Fruit fly (Drosophila melanogaster) whole organism, embryonic: ENCODE results near the gene CG13989.

Experiments
- Atf-2 ChIP-seq: fragments of 200-800 bp; sonication (Bioruptor generic); optimal IDR thresholded peaks from 2 replicates; lab custom pipeline; 2016; ENCODE audit warnings: missing biosample characterization, missing genetic modification characterization
- Awh ChIP-seq: fragments of 200-800 bp; sonication (Bioruptor generic); IDR thresholded peaks from 2 replicates; pipeline ENCODE4, ENCODE4 v1.3.6; 2022; ENCODE audit warnings: missing biosample characterization, missing genetic modification characterization
- CG1024 ChIP-seq: fragments of 200-800 bp; sonication (Bioruptor generic); IDR thresholded peaks from 2 replicates; pipeline ENCODE4 v1.3.6; 2022; ENCODE audit warnings: missing biosample characterization, missing genetic modification characterization
- CG10321 ChIP-seq: fragments of 200-800 bp; sonication (Bioruptor generic); IDR thresholded peaks from 2 replicates; pipeline ENCODE4 v1.3.6; 2022; ENCODE audit warnings: missing biosample characterization, missing genetic modification characterization
- CG11398 ChIP-seq: fragments of 200-800 bp; sonication (Bioruptor generic); optimal IDR thresholded peaks from 2 replicates; lab custom pipeline; 2016; ENCODE audit warnings: missing biosample characterization, missing genetic modification characterization
- CG13624 ChIP-seq: fragments of 200-800 bp; sonication (Bioruptor generic); optimal IDR thresholded peaks from 2 replicates; lab custom pipeline; 2016; ENCODE audit warnings: missing biosample characterization, missing genetic modification characterization
- CG14050 ChIP-seq: fragments of 200-800 bp; sonication (Bioruptor generic); IDR thresholded peaks from 3 replicates; pipeline ENCODE4 v1.3.6; 2022; ENCODE audit warnings: missing biosample characterization, missing genetic modification characterization
- CG15269 ChIP-seq: fragments of 200-800 bp; sonication (Bioruptor generic); optimal IDR thresholded peaks from 2 replicates; lab custom pipeline; 2018; ENCODE audit warnings: missing biosample characterization, mild to moderate bottlenecking, missing genetic modification characterization, moderate library complexity
- CG16815 ChIP-seq: fragments of 200-800 bp; sonication (Bioruptor generic); optimal IDR thresholded peaks from 3 replicates; lab custom pipeline; 2017; ENCODE audit warnings: missing biosample characterization, mild to moderate bottlenecking, missing genetic modification characterization
- CG17328 ChIP-seq: fragments of 200-800 bp; sonication (Bioruptor generic); IDR thresholded peaks from 2 replicates; pipeline ENCODE4 v1.3.6; 2022; ENCODE audit warnings: missing biosample characterization, missing genetic modification characterization
- CG18262 ChIP-seq: fragments of 200-800 bp; optimal IDR thresholded peaks from 3 replicates; lab custom pipeline; 2019; ENCODE audit warnings: missing biosample characterization, mild to moderate bottlenecking, missing genetic modification characterization, moderate library complexity
- CG33557 ChIP-seq: fragments of 200-800 bp; sonication (Bioruptor generic); optimal IDR thresholded peaks from 2 replicates; lab custom pipeline; 2019; ENCODE audit warnings: missing biosample characterization, mild to moderate bottlenecking, missing genetic modification characterization, moderate library complexity
- CG3847 ChIP-seq: fragments of 200-800 bp; sonication (Bioruptor generic); IDR thresholded peaks from 2 replicates; pipeline ENCODE4 v1.3.6; 2022; ENCODE audit warnings: missing biosample characterization, missing genetic modification characterization
- CG4854 ChIP-seq: fragments of 200-800 bp; sonication (Bioruptor generic); optimal IDR thresholded peaks from 2 replicates; lab custom pipeline; 2016; ENCODE audit warnings: missing biosample characterization, missing genetic modification characterization, inconsistent platforms
- CG6175 ChIP-seq: fragments of 200-800 bp; sonication (Bioruptor generic); IDR thresholded peaks from 3 replicates; pipeline ENCODE4 v1.3.6; 2022; ENCODE audit warnings: missing biosample characterization, missing genetic modification characterization
- CG8359 ChIP-seq: fragments of 200-800 bp; sonication (Bioruptor generic); optimal IDR thresholded peaks from 2 replicates; lab custom pipeline; 2017; ENCODE audit warnings: missing biosample characterization, mild to moderate bottlenecking, missing genetic modification characterization, borderline replicate concordance
- CG9215 ChIP-seq: fragments of 200-800 bp; sonication (Bioruptor generic); IDR thresholded peaks from 2 replicates; pipeline ENCODE4 v1.3.6; 2022; ENCODE audit warnings: missing biosample characterization, missing genetic modification characterization
- CG9437 ChIP-seq: fragments of 200-800 bp; sonication (Bioruptor generic); optimal IDR thresholded peaks from 2 replicates; lab custom pipeline; 2018; ENCODE audit warnings: missing biosample characterization, mild to moderate bottlenecking, missing genetic modification characterization
- Dbx ChIP-seq: fragments of 200-800 bp; sonication (Bioruptor generic); IDR thresholded peaks from 3 replicates; pipeline ENCODE4 v1.3.6; 2022; ENCODE audit warnings: missing biosample characterization, missing genetic modification characterization
- Dp ChIP-seq: fragments of 200-800 bp; sonication (Bioruptor generic); optimal IDR thresholded peaks from 2 replicates; lab custom pipeline; 2018; ENCODE audit warnings: missing biosample characterization, mild to moderate bottlenecking, missing genetic modification characterization, moderate library complexity
- ERR ChIP-seq: fragments of 200-800 bp; sonication (Bioruptor generic); optimal IDR thresholded peaks from 2 replicates; lab custom pipeline; 2016; ENCODE audit warnings: missing biosample characterization, missing genetic modification characterization
- H2.0 ChIP-seq: fragments of 200-800 bp; sonication (Bioruptor generic); IDR thresholded peaks from 2 replicates; pipeline ENCODE4 v1.3.6; 2022; ENCODE audit warnings: missing biosample characterization, missing genetic modification characterization
- HmgD ChIP-seq: fragments of 200-800 bp; sonication (Bioruptor generic); optimal IDR thresholded peaks from 3 replicates; lab custom pipeline; 2016; ENCODE audit warnings: missing biosample characterization, missing genetic modification characterization
- Mad ChIP-seq: fragments of 200-800 bp; sonication (Bioruptor generic); optimal IDR thresholded peaks from 2 replicates; lab custom pipeline; 2016; ENCODE audit warnings: missing biosample characterization, missing genetic modification characterization
- Max ChIP-seq: fragments of 200-800 bp; sonication (Bioruptor generic); optimal IDR thresholded peaks from 2 replicates; lab custom pipeline; 2016; ENCODE audit warnings: missing biosample characterization, mild to moderate bottlenecking, missing genetic modification characterization
- Myb ChIP-seq: fragments of 200-800 bp; sonication (Bioruptor generic); optimal IDR thresholded peaks from 2 replicates; lab custom pipeline; 2016; ENCODE audit warnings: missing biosample characterization, missing genetic modification characterization
- Spps ChIP-seq: fragments of 200-800 bp; sonication (Bioruptor generic); optimal IDR thresholded peaks from 2 replicates; lab custom pipeline; 2018; ENCODE audit warnings: missing biosample characterization, mild to moderate bottlenecking, missing genetic modification characterization
- Tbp ChIP-seq: fragments of >200 bp; optimal IDR thresholded peaks from 2 replicates; lab custom pipeline; 2018; ENCODE audit warnings: missing biosample characterization, missing genetic modification characterization
- Trl ChIP-seq, 3 experiments: fragments of >200 bp in 2 of 3; fragments of 200-800 bp in 1 of 3; sonication (Bioruptor generic) in 1 of 3; optimal IDR thresholded peaks; 2 replicates in 1 of 3; 3 replicates in 2 of 3; lab custom pipeline; 2016 to 2017; ENCODE audit warnings: missing biosample characterization in 1 of 3, missing genetic modification characterization in 1 of 3
- Xbp1 ChIP-seq: fragments of 200-800 bp; sonication (Bioruptor generic); optimal IDR thresholded peaks from 3 replicates; lab custom pipeline; 2016; ENCODE audit warnings: missing biosample characterization, mild to moderate bottlenecking, missing genetic modification characterization
- Xrp1 ChIP-seq: fragments of 200-800 bp; sonication (Bioruptor generic); IDR thresholded peaks from 2 replicates; pipeline ENCODE4 v1.3.6; 2022; ENCODE audit warnings: missing biosample characterization, missing genetic modification characterization
- abd-A ChIP-seq: fragments of 200-800 bp; sonication (Bioruptor generic); optimal IDR thresholded peaks from 3 replicates; lab custom pipeline; 2019; ENCODE audit warnings: missing biosample characterization, mild to moderate bottlenecking, missing genetic modification characterization, moderate library complexity
- ac ChIP-seq: fragments of 200-800 bp; sonication (Bioruptor generic); optimal IDR thresholded peaks from 3 replicates; lab custom pipeline; 2017; ENCODE audit warnings: missing biosample characterization, mild to moderate bottlenecking, missing genetic modification characterization
- al ChIP-seq: fragments of 200-800 bp; sonication (Bioruptor generic); IDR thresholded peaks from 2 replicates; pipeline ENCODE4 v1.3.6; 2022; ENCODE audit warnings: missing biosample characterization, missing genetic modification characterization
- aop ChIP-seq: fragments of 200-800 bp; sonication (Bioruptor generic); IDR thresholded peaks from 2 replicates; pipeline ENCODE4 v1.3.6; 2022; ENCODE audit warnings: missing biosample characterization, missing genetic modification characterization
- crol ChIP-seq: fragments of 200-800 bp; sonication (Bioruptor generic); IDR thresholded peaks from 2 replicates; pipeline ENCODE4 v1.3.6; 2022; ENCODE audit warnings: missing biosample characterization, missing genetic modification characterization
- dmrt11E ChIP-seq: fragments of 200-800 bp; sonication (Bioruptor generic); optimal IDR thresholded peaks from 3 replicates; lab custom pipeline; 2018; ENCODE audit warnings: missing biosample characterization, mild to moderate bottlenecking, missing genetic modification characterization, moderate library complexity
- gem ChIP-seq: fragments of 200-800 bp; sonication (Bioruptor generic); optimal IDR thresholded peaks from 2 replicates; lab custom pipeline; 2019; ENCODE audit warnings: missing biosample characterization, mild to moderate bottlenecking, missing genetic modification characterization, moderate library complexity
- grn ChIP-seq: fragments of 200-800 bp; sonication (Bioruptor generic); optimal IDR thresholded peaks from 3 replicates; lab custom pipeline; 2017; ENCODE audit warnings: missing biosample characterization, missing genetic modification characterization
- lbe ChIP-seq: fragments of 200-800 bp; sonication (Bioruptor generic); optimal IDR thresholded peaks from 2 replicates; lab custom pipeline; 2016; ENCODE audit warnings: missing biosample characterization, mild to moderate bottlenecking, missing genetic modification characterization
- mirr ChIP-seq: fragments of 200-800 bp; sonication (Bioruptor generic); optimal IDR thresholded peaks from 3 replicates; lab custom pipeline; 2018; ENCODE audit warnings: missing biosample characterization, mild to moderate bottlenecking, missing genetic modification characterization
- onecut ChIP-seq: fragments of 200-800 bp; sonication (Bioruptor generic); IDR thresholded peaks from 2 replicates; pipeline ENCODE4 v1.3.6; 2022; ENCODE audit warnings: missing biosample characterization, missing genetic modification characterization
- p53 ChIP-seq: fragments of 200-800 bp; sonication (Bioruptor generic); optimal IDR thresholded peaks from 2 replicates; lab custom pipeline; 2016; ENCODE audit warnings: missing biosample characterization, missing genetic modification characterization
- sim ChIP-seq: fragments of 200-800 bp; sonication (Bioruptor generic); IDR thresholded peaks from 2 replicates; pipeline ENCODE4 v1.3.6; 2022; ENCODE audit warnings: missing biosample characterization, missing genetic modification characterization
- stwl ChIP-seq: fragments of 200-800 bp; sonication (Bioruptor generic); optimal IDR thresholded peaks from 3 replicates; lab custom pipeline; 2018; ENCODE audit warnings: missing biosample characterization, mild to moderate bottlenecking, missing genetic modification characterization, moderate library complexity
- trem ChIP-seq: fragments of 200-800 bp; optimal IDR thresholded peaks from 3 replicates; lab custom pipeline; 2019; ENCODE audit warnings: missing biosample characterization, mild to moderate bottlenecking, missing genetic modification characterization, moderate library complexity
- tup ChIP-seq: fragments of 200-800 bp; sonication (Bioruptor generic); optimal IDR thresholded peaks from 2 replicates; lab custom pipeline; 2016; ENCODE audit warnings: missing biosample characterization, mild to moderate bottlenecking, missing genetic modification characterization, moderate library complexity
- vnd ChIP-seq: fragments of 200-800 bp; sonication (Bioruptor generic); IDR thresholded peaks from 3 replicates; pipeline ENCODE4 v1.3.6; 2022; ENCODE audit warnings: missing biosample characterization, missing genetic modification characterization; ENCODE audit not compliant: partially characterized antibody
- vvl ChIP-seq: fragments of 200-800 bp; sonication (Bioruptor generic); IDR thresholded peaks from 2 replicates; pipeline ENCODE4 v1.3.6; 2022; ENCODE audit warnings: missing biosample characterization, missing genetic modification characterization

The CG13989 gene

dm6 chr2L:6160100-6160499, at the start of gene CG13989:
CG13989 (plus strand) TSS chr2L:6160400.
- no peak for TF ChIP-seq CG9215 (GFP tag; lab: Robert Waterston, UW)
- TF ChIP-seq Xrp1 (GFP tag; lab: Robert Waterston, UW) = no peak
- no peak for TF ChIP-seq sim (GFP tag; lab: Robert Waterston, UW)
- no peak for TF ChIP-seq Tbp
- no peak for TF ChIP-seq Dbx (GFP tag; lab: Robert Waterston, UW)
- no peak for TF ChIP-seq CG9437 (GFP tag; lab: Kevin White, UChicago)
- TF ChIP-seq CG33557 (GFP tag; lab: Kevin White, UChicago) = no peak
- TF ChIP-seq CG6175 (GFP tag; lab: Robert Waterston, UW) = no peak
- TF ChIP-seq CG14050 (GFP tag; lab: Robert Waterston, UW) = no peak
- no peak for TF ChIP-seq ac (GFP tag; lab: Kevin White, UChicago)
- no peak for TF ChIP-seq al (GFP tag; lab: Robert Waterston, UW)
- no peak for TF ChIP-seq CG1024
- no peak for TF ChIP-seq Mad (GFP tag; lab: Kevin White, UChicago)
- TF ChIP-seq CG4854 (GFP tag; lab: Kevin White, UChicago) = no peak
- TF ChIP-seq aop (GFP tag; lab: Robert Waterston, UW) = no peak
- TF ChIP-seq CG10321 (GFP tag; lab: Robert Waterston, UW) = no peak
- no peak for TF ChIP-seq CG8359 (GFP tag; lab: Kevin White, UChicago)
- TF ChIP-seq gem (tag; lab: Kevin White, UChicago) = no peak
- TF ChIP-seq lbe (GFP tag; lab: Kevin White, UChicago) = no peak
- no peak for TF ChIP-seq tup

- TF ChIP-seq abd-A (peak; percentile 33), p53 (GFP tag; lab: Kevin White, UChicago) (no peak), CG13624 (no peak), H2.0 (GFP tag; lab: Robert Waterston, UW) (no peak), onecut (GFP tag; lab: Robert Waterston, UW) (peak; percentile 89), CG17328 (no peak), vnd (GFP tag; lab: Robert Waterston, UW) (no peak), CG15269 (tag; lab: Kevin White, UChicago) (no peak), CG3847 (no peak)
Measured at dm6 chr2L:6110781-6111180, 49.4 kb upstream of the CG13989 start.

- TF ChIP-seq Max (GFP tag; lab: Kevin White, UChicago) = no peak
- peak; percentile 31 for TF ChIP-seq trem
- TF ChIP-seq ERR (GFP tag; lab: Kevin White, UChicago) = no peak
- TF ChIP-seq stwl (tag; lab: Kevin White, UChicago) = peak; percentile 23
- no peak for TF ChIP-seq CG16815 (GFP tag; lab: Kevin White, UChicago)
Measured at dm6 chr2L:6118212-6118611, 42.0 kb upstream of the CG13989 start, which contains the start of gene CG31642. CG31642 (plus strand) TSS chr2L:6118512.

- TF ChIP-seq Dp (GFP tag; lab: Kevin White, UChicago) = peak; percentile 29
- peak; percentile 7 for TF ChIP-seq CG11398
- peak; percentile 50 for TF ChIP-seq dmrt11E (tag; lab: Kevin White, UChicago)
- TF ChIP-seq Myb (GFP tag; lab: Kevin White, UChicago) = peak; percentile 60
- no peak for TF ChIP-seq HmgD (GFP tag; lab: Kevin White, UChicago)
- no peak for TF ChIP-seq CG18262 (tag; lab: Kevin White, UChicago)
- peak; percentile 27 for TF ChIP-seq Spps
- no peak for TF ChIP-seq Atf-2 (GFP tag; lab: Kevin White, UChicago)
- TF ChIP-seq Awh (GFP tag; lab: Robert Waterston, UW) = no peak
- TF ChIP-seq Trl (optimal IDR thresholded peaks at IDR 0.05; lab: Kevin White, UChicago) = no peak
- peak; percentile 54 for TF ChIP-seq Trl (GFP tag; optimal IDR thresholded peaks at IDR 0.05; lab: Kevin White, UChicago)
- TF ChIP-seq crol = no peak
- TF ChIP-seq Xbp1 (GFP tag; lab: Kevin White, UChicago) = peak; percentile 62
- no peak for TF ChIP-seq mirr (GFP tag; lab: Kevin White, UChicago)
- no peak for TF ChIP-seq grn (GFP tag; lab: Kevin White, UChicago)
- TF ChIP-seq vvl = peak; percentile 91
Measured at dm6 chr2L:6124815-6125214, 35.4 kb upstream of the CG13989 start, which contains the start of gene Arpc4. Arpc4 (plus strand) TSS chr2L:6125132.
